Worm (Caenorhabditis elegans): ENCODE measurements around the gene Y45F10D.14.

DNA sequence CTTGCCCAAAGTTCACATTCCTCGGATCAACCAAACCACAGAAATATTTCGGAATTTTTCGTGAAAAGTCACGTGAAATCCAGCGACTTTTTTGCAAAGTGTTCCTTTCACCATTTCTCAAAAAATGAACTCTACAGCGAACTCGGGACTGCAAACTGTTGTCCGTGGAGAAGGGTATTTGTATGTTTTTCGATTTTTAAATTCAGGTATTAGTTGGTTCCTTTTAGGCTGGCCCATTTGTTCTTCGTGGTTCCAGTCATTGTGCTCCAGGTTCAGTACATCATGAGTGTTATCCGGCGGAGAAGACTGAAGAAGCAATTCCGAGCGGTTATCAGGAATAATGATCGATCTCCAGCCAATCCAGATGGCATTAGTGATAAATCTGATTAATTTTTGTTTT lies 30.9 kb downstream of the Y45F10D.14 start:
- no peak for TF ChIP-seq lin-13 (GFP tag; optimal IDR thresholded peaks at IDR 0.05)
- no peak for TF ChIP-seq aly-2 (tag; optimal IDR thresholded peaks at IDR 0.05)
